Fruit fly (Drosophila melanogaster): ENCODE data around the gene ppk20.

ppk20 gene

dm6 chr3R:29689833-29690538 is 21.3 kb upstream of the ppk20 start:
- TF ChIP-seq CG34367 (tag; optimal IDR thresholded peaks at IDR 0.05) (no peak), CG32121 (GFP tag; IDR thresholded peaks at IDR 0.05) (no peak), fd96Ca (GFP tag; IDR thresholded peaks at IDR 0.05) (0 out of 3 replicates have a peak, but pooled peaks have one; percentile 28), CG10348 (GFP tag; IDR thresholded peaks at IDR 0.05) (no peak), CG15710 (tag; optimal IDR thresholded peaks at IDR 0.05) (no peak), EcR (GFP tag; optimal IDR thresholded peaks at IDR 0.05) (no peak), CG14655 (GFP tag; optimal IDR thresholded peaks at IDR 0.05) (peak; percentile 11), CG8301 (tag; optimal IDR thresholded peaks at IDR 0.05) (no peak), CG9948 (tag; optimal IDR thresholded peaks at IDR 0.05) (peak; percentile 8), CG17806 (tag; optimal IDR thresholded peaks at IDR 0.05) (no peak), CG4496 (GFP tag; IDR thresholded peaks at IDR 0.05) (0 out of 3 replicates have a peak, but pooled peaks have one; percentile 21), CG12605 (GFP tag; IDR thresholded peaks at IDR 0.05) (no peak), gl (tag; optimal IDR thresholded peaks at IDR 0.05) (no peak), Pif1B (GFP tag; optimal IDR thresholded peaks at IDR 0.05) (no peak), Snoo (tag; optimal IDR thresholded peaks at IDR 0.05) (no peak), Pif1A (GFP tag; optimal IDR thresholded peaks at IDR 0.05) (no peak), Ets98B (GFP tag; IDR thresholded peaks at IDR 0.05) (no peak), CG13204 (GFP tag; optimal IDR thresholded peaks at IDR 0.05) (no peak), CG8159 (tag; optimal IDR thresholded peaks at IDR 0.05) (peak; percentile 46), rn (GFP tag; IDR thresholded peaks at IDR 0.05) (no peak), D1 (tag; optimal IDR thresholded peaks at IDR 0.05) (no peak)

- TF ChIP-seq CG17806 (tag; optimal IDR thresholded peaks at IDR 0.05) (no peak), Pif1A (GFP tag; optimal IDR thresholded peaks at IDR 0.05) (no peak), Ets98B (GFP tag; IDR thresholded peaks at IDR 0.05) (no peak), CG4496 (GFP tag; IDR thresholded peaks at IDR 0.05) (no peak), rn (GFP tag; IDR thresholded peaks at IDR 0.05) (no peak), CG34367 (tag; optimal IDR thresholded peaks at IDR 0.05) (no peak), CG32121 (GFP tag; IDR thresholded peaks at IDR 0.05) (no peak), fd96Ca (GFP tag; IDR thresholded peaks at IDR 0.05) (no peak), CG14655 (GFP tag; optimal IDR thresholded peaks at IDR 0.05) (no peak), Snoo (tag; optimal IDR thresholded peaks at IDR 0.05) (no peak), CG15710 (tag; optimal IDR thresholded peaks at IDR 0.05) (no peak), CG8159 (tag; optimal IDR thresholded peaks at IDR 0.05) (no peak), CG8301 (tag; optimal IDR thresholded peaks at IDR 0.05) (no peak), Pif1B (GFP tag; optimal IDR thresholded peaks at IDR 0.05) (no peak), gl (tag; optimal IDR thresholded peaks at IDR 0.05) (no peak), CG13204 (GFP tag; optimal IDR thresholded peaks at IDR 0.05) (no peak)
Observed at dm6 chr3R:29689211-29689610, 20.5 kb upstream of the ppk20 start, which contains the start of gene Obp99c. Obp99c (minus strand) TSS chr3R:29689311.

dm6 chr3R:29686698-29687097 is 18.0 kb upstream of the ppk20 start:
- TF ChIP-seq CG8159 (tag; optimal IDR thresholded peaks at IDR 0.05): no peak
- no peak for TF ChIP-seq CG15710 (tag; optimal IDR thresholded peaks at IDR 0.05)
- TF ChIP-seq CG13204 (GFP tag; optimal IDR thresholded peaks at IDR 0.05): no peak
- no peak for TF ChIP-seq CG12605 (GFP tag; IDR thresholded peaks at IDR 0.05)
- no peak for TF ChIP-seq CG17806 (tag; optimal IDR thresholded peaks at IDR 0.05)
- no peak for TF ChIP-seq CG10348 (GFP tag; IDR thresholded peaks at IDR 0.05)

- TF ChIP-seq CG14655 (GFP tag; optimal IDR thresholded peaks at IDR 0.05): peak; percentile 32
- TF ChIP-seq Snoo (tag; optimal IDR thresholded peaks at IDR 0.05): no peak
- TF ChIP-seq CG8159 (tag; optimal IDR thresholded peaks at IDR 0.05): no peak
- TF ChIP-seq CG9948 (tag; optimal IDR thresholded peaks at IDR 0.05): no peak
- TF ChIP-seq CG12605 (GFP tag; IDR thresholded peaks at IDR 0.05): peak; percentile 92
- TF ChIP-seq gl (tag; optimal IDR thresholded peaks at IDR 0.05): no peak
- TF ChIP-seq CG8301 (tag; optimal IDR thresholded peaks at IDR 0.05): peak; percentile 44
- peak; percentile 74 for TF ChIP-seq EcR (GFP tag; optimal IDR thresholded peaks at IDR 0.05)
- TF ChIP-seq CG4496 (GFP tag; IDR thresholded peaks at IDR 0.05): peak; percentile 76
- TF ChIP-seq Ets98B (GFP tag; IDR thresholded peaks at IDR 0.05): peak; percentile 64
- TF ChIP-seq CG32121 (GFP tag; IDR thresholded peaks at IDR 0.05): peak; percentile 30; the same call in 1 of the 2 replicates
Observed at dm6 chr3R:29682152-29682600, 13.5 kb upstream of the ppk20 start, which contains the start of the genes CG7582 and Gycalpha99B. CG7582 (minus strand) TSS chr3R:29682278. Gycalpha99B (plus strand) TSS chr3R:29682503.

dm6 chr3R:29681241-29681640 is 12.6 kb upstream of the ppk20 start:
- TF ChIP-seq CG12605 (GFP tag; IDR thresholded peaks at IDR 0.05): no peak
- TF ChIP-seq CG8159 (tag; optimal IDR thresholded peaks at IDR 0.05): no peak

dm6 chr3R:29675333-29675732 is 6.7 kb upstream of the ppk20 start, which contains the start of the genes Bub3 and Cap-D2:
Bub3 (minus strand) TSS chr3R:29675421.
Cap-D2 (plus strand) TSS chr3R:29675651.
- TF ChIP-seq Ets98B (GFP tag; IDR thresholded peaks at IDR 0.05): peak; percentile 72; the same call in 1 of the 2 replicates
- TF ChIP-seq CG4496 (GFP tag; IDR thresholded peaks at IDR 0.05): peak; percentile 64; the same call in 1 of the 3 replicates
- peak; percentile 60 for TF ChIP-seq CG17806 (tag; optimal IDR thresholded peaks at IDR 0.05)
- peak; percentile 55 for TF ChIP-seq CG15710 (tag; optimal IDR thresholded peaks at IDR 0.05)
- TF ChIP-seq CG9948 (tag; optimal IDR thresholded peaks at IDR 0.05): peak; percentile 47
- TF ChIP-seq CG8159 (tag; optimal IDR thresholded peaks at IDR 0.05): peak; percentile 54
- TF ChIP-seq CG10348 (GFP tag; IDR thresholded peaks at IDR 0.05): no peak
- TF ChIP-seq CG34367 (tag; optimal IDR thresholded peaks at IDR 0.05): peak; percentile 27
- peak; percentile 60; the same call in 2 of the 3 replicates for TF ChIP-seq fd96Ca (GFP tag; IDR thresholded peaks at IDR 0.05)
- no peak for TF ChIP-seq gl (tag; optimal IDR thresholded peaks at IDR 0.05)
- TF ChIP-seq Pif1A (GFP tag; optimal IDR thresholded peaks at IDR 0.05): no peak
- peak; percentile 64 for TF ChIP-seq CG32121 (GFP tag; IDR thresholded peaks at IDR 0.05)
